Worm (Caenorhabditis elegans): ENCODE data around the gene clec-39.

ce11 chrV:16733681-16734080 is 5.4 kb upstream of the clec-39 start, which contains the start of gene T25E12.16:
- TF ChIP-seq nfya-2 (GFP tag; IDR thresholded peaks at IDR 0.05) (no peak), snpc-1.3 (tag; optimal IDR thresholded peaks at IDR 0.05; ENCODE audit: insufficient read depth) (no peak), tbp1 (GFP tag; optimal IDR thresholded peaks at IDR 0.05) (no peak), F37B4.10 (GFP tag; IDR thresholded peaks at IDR 0.05) (no peak), K12H6.12 (tag; optimal IDR thresholded peaks at IDR 0.05) (no peak), lin-40 (tag; optimal IDR thresholded peaks at IDR 0.05) (no peak), repo-1 (tag; optimal IDR thresholded peaks at IDR 0.05) (no peak), sea-2 (GFP tag; IDR thresholded peaks at IDR 0.05) (no peak), hlh-12 (tag; optimal IDR thresholded peaks at IDR 0.05) (no peak), snpc-1.1 (tag; optimal IDR thresholded peaks at IDR 0.05; ENCODE audit: insufficient read depth) (no peak), F10E7.11 (tag; optimal IDR thresholded peaks at IDR 0.05) (no peak), him-1 (tag; optimal IDR thresholded peaks at IDR 0.05) (no peak)

All from whole organism, young adult.